Worm (Caenorhabditis elegans) whole organism, L4/young adult: ENCODE data around the gene rps-18.

Experiments
- W03F9.2 ChIP-seq: fragments of 150-350 bp; optimal IDR thresholded peaks from 2 replicates; lab custom pipeline; 2014; ENCODE audit warnings: missing biosample characterization, missing genetic modification characterization
- him-1 ChIP-seq: sonication (generic microtip); optimal IDR thresholded peaks from 2 replicates; lab custom pipeline; 2016; ENCODE audit warnings: missing genotype, missing genetic modification reagents, missing genetic modification characterization, missing compliant biosample characterization

- TF ChIP-seq W03F9.2 (tag; lab: Kevin White, UChicago) (no peak), him-1 (no peak)
Measured at ce11 chrIV:14836885-14837284, 11.4 kb downstream of the rps-18 start, which contains the start of gene Y57G11C.22.
